Worm (Caenorhabditis elegans) whole organism, L1 larva: ENCODE data around the gene msp-74.

Source experiments
- ceh-82 ChIP-seq, 3 experiments: fragments of 150-350 bp in 1 of 3; sonication (generic microtip) in 2 of 3; optimal IDR thresholded peaks; 2 replicates each; lab custom pipeline; 2014 to 2017; ENCODE audit warnings: missing biosample characterization in 3 of 3, missing genetic modification characterization in 3 of 3
- nhr-12 ChIP-seq: sonication (generic microtip); optimal IDR thresholded peaks from 2 replicates; lab custom pipeline; 2017; ENCODE audit warnings: missing biosample characterization, missing genetic modification characterization
- snpc-4 ChIP-seq: fragments of 150-350 bp; optimal IDR thresholded peaks from 2 replicates; lab custom pipeline; 2014; ENCODE audit warnings: missing biosample characterization, missing genetic modification characterization

ce11 chrII:5154540-5154939 lies 39.4 kb upstream of the msp-74 start, which contains the start of gene srb-12:
- TF ChIP-seq ceh-82 (tag; optimal IDR thresholded peaks at IDR 0.05; lab: Kevin White, UChicago) = no peak
- TF ChIP-seq nhr-12 (tag; lab: Kevin White, UChicago) = no peak
- TF ChIP-seq snpc-4 (tag; lab: Kevin White, UChicago) = no peak
